Worm (Caenorhabditis elegans) whole organism, L4 larva: ENCODE data around the gene R08C7.5.

Experiments used
- cey-2 ChIP-seq: sonication (generic microtip); optimal IDR thresholded peaks from 3 replicates; lab custom pipeline; 2017; ENCODE audit warnings: missing genetic modification characterization, mild to moderate bottlenecking, missing compliant biosample characterization, antibody characterized with exemption, borderline replicate concordance; ENCODE audit not compliant: insufficient read depth
- hlh-11 ChIP-seq: fragments of 200-800 bp; sonication (Bioruptor generic); optimal IDR thresholded peaks from 2 replicates; lab custom pipeline; 2018; ENCODE audit warnings: mild to moderate bottlenecking, missing genetic modification characterization, missing compliant biosample characterization
- nhr-42 ChIP-seq: fragments of 200-800 bp; sonication (Bioruptor generic); IDR thresholded peaks from 2 replicates; pipeline ENCODE4 v1.3.6; 2022; ENCODE audit warnings: missing genetic modification characterization, missing compliant biosample characterization
- spr-3 ChIP-seq: fragments of 200-800 bp; sonication (Bioruptor generic); optimal IDR thresholded peaks from 2 replicates; lab custom pipeline; 2018; ENCODE audit warnings: mild to moderate bottlenecking, missing genetic modification characterization, missing compliant biosample characterization
- unc-130 ChIP-seq: sonication (generic microtip); optimal IDR thresholded peaks from 2 replicates; lab custom pipeline; 2016; ENCODE audit warnings: missing genetic modification reagents, missing genetic modification characterization, missing compliant biosample characterization
- zag-1 ChIP-seq: fragments of 150-350 bp; optimal IDR thresholded peaks from 2 replicates; lab custom pipeline; 2014; ENCODE audit warnings: missing biosample characterization, missing genetic modification characterization

- TF ChIP-seq nhr-42 (GFP tag; lab: Robert Waterston, UW) (no peak), cey-2 (tag; lab: Kevin White, UChicago) (no peak), spr-3 (no peak), zag-1 (tag; lab: Kevin White, UChicago) (no peak), hlh-11 (tag; lab: Kevin White, UChicago) (no peak), unc-130 (no peak)
Observed at ce11 chrIV:4480027-4480426, 50.0 kb downstream of the R08C7.5 start, which contains the start of gene M01H9.10.
